Fruit fly (Drosophila melanogaster): ENCODE data around the gene lectin-22C.

Gene lectin-22C

dm6 chr2L:2015204-2015603 lies 21.9 kb downstream of the lectin-22C start (continued):
- TF ChIP-seq prd (optimal IDR thresholded peaks at IDR 0.05) (no peak), prd (GFP tag; IDR thresholded peaks at IDR 0.05) (peak; percentile 45; the same call in 2 of the 3 replicates), CG3847 (GFP tag; IDR thresholded peaks at IDR 0.05) (no peak), esg (GFP tag; conservative IDR thresholded peaks at IDR 0.05) (0 out of 2 replicates have a peak, but pooled peaks have one; percentile 13), chm (GFP tag; IDR thresholded peaks at IDR 0.05) (no peak), CG15601 (tag; optimal IDR thresholded peaks at IDR 0.05) (no peak), CG14710 (tag; optimal IDR thresholded peaks at IDR 0.05) (no peak), CG1233 (GFP tag; optimal IDR thresholded peaks at IDR 0.05) (no peak), CG13287 (GFP tag; IDR thresholded peaks at IDR 0.05; ENCODE audit: partially characterized antibody) (no peak), gem (tag; optimal IDR thresholded peaks at IDR 0.05) (peak; percentile 46), CG10147 (GFP tag; optimal IDR thresholded peaks at IDR 0.05) (peak; percentile 11), Mes4 (GFP tag; optimal IDR thresholded peaks at IDR 0.05) (no peak), CG13624 (GFP tag; optimal IDR thresholded peaks at IDR 0.05) (no peak), CG7928 (GFP tag; optimal IDR thresholded peaks at IDR 0.05) (no peak), fru (optimal IDR thresholded peaks at IDR 0.05) (no peak), MBD-R2 (GFP tag; IDR thresholded peaks at IDR 0.05) (no peak), Sry-β (GFP tag; optimal IDR thresholded peaks at IDR 0.05) (no peak), CG30431 (GFP tag; optimal IDR thresholded peaks at IDR 0.05) (no peak), Ssrp (tag; optimal IDR thresholded peaks at IDR 0.05) (no peak), CoRest (tag; optimal IDR thresholded peaks at IDR 0.05) (peak; percentile 2), CG31388 (GFP tag; optimal IDR thresholded peaks at IDR 0.05) (no peak), Pdp1 (GFP tag; optimal IDR thresholded peaks at IDR 0.05) (no peak), en (GFP tag; optimal IDR thresholded peaks at IDR 0.05) (no peak), pan (optimal IDR thresholded peaks at IDR 0.05) (no peak), pan (GFP tag; optimal IDR thresholded peaks at IDR 0.05 in 1 of 2, IDR thresholded peaks at IDR 0.05 in 1 of 2) (peak in 1 of 2 experiments; percentile 11), Fer1 (GFP tag; optimal IDR thresholded peaks at IDR 0.05) (peak; percentile 44), Hr51 (GFP tag; optimal IDR thresholded peaks at IDR 0.05) (peak in 1 of 2 experiments; percentile 21), BtbVII (GFP tag; optimal IDR thresholded peaks at IDR 0.05) (peak; percentile 10), Dip3 (GFP tag; optimal IDR thresholded peaks at IDR 0.05) (peak; percentile 26), CG14441 (GFP tag; IDR thresholded peaks at IDR 0.05) (no peak), CG18599 (GFP tag; optimal IDR thresholded peaks at IDR 0.05) (peak; percentile 57), shn (GFP tag; optimal IDR thresholded peaks at IDR 0.05) (no peak), tio (GFP tag; optimal IDR thresholded peaks at IDR 0.05) (peak; percentile 2), Meics (GFP tag; optimal IDR thresholded peaks at IDR 0.05) (peak; percentile 45), dmrt99B (tag; optimal IDR thresholded peaks at IDR 0.05) (peak; percentile 21), CG17186 (GFP tag; optimal IDR thresholded peaks at IDR 0.05) (no peak), Aef1 (GFP tag; IDR thresholded peaks at IDR 0.05) (peak; percentile 12; the same call in 1 of the 3 replicates), CG7786 (GFP tag; optimal IDR thresholded peaks at IDR 0.05) (no peak), CG12769 (tag; optimal IDR thresholded peaks at IDR 0.05) (peak; percentile 39), CG6683 (GFP tag; optimal IDR thresholded peaks at IDR 0.05) (no peak), CG15514 (GFP tag; optimal IDR thresholded peaks at IDR 0.05) (no peak), CG11456 (GFP tag; IDR thresholded peaks at IDR 0.05) (0 out of 3 replicates have a peak, but pooled peaks have one; percentile 17), dati (GFP tag; IDR thresholded peaks at IDR 0.05) (no peak), Scr (GFP tag; IDR thresholded peaks at IDR 0.05; ENCODE audit: partially characterized antibody) (no peak), PHDP (tag; optimal IDR thresholded peaks at IDR 0.05) (no peak), CG8924 (tag; optimal IDR thresholded peaks at IDR 0.05) (peak; percentile 13), CG9437 (GFP tag; optimal IDR thresholded peaks at IDR 0.05) (no peak), hb (GFP tag; IDR thresholded peaks at IDR 0.05; ENCODE audit: partially characterized antibody) (no peak), CG10209 (GFP tag; optimal IDR thresholded peaks at IDR 0.05) (no peak)
